Fruit fly (Drosophila melanogaster) whole organism, prepupa: ENCODE data around the gene CG31689.

Source experiments
- CG10631 ChIP-seq: fragments of 200-800 bp; sonication (Bioruptor generic); optimal IDR thresholded peaks from 2 replicates; lab custom pipeline; 2016; ENCODE audit warnings: missing biosample characterization, missing genetic modification characterization
- CG3919 ChIP-seq: fragments of 200-800 bp; sonication (Bioruptor generic); optimal IDR thresholded peaks from 3 replicates; lab custom pipeline; 2016; ENCODE audit warnings: missing biosample characterization, missing genetic modification characterization
- CG4318 ChIP-seq: fragments of 200-800 bp; sonication (Bioruptor generic); optimal IDR thresholded peaks from 3 replicates; lab custom pipeline; 2017; ENCODE audit warnings: missing biosample characterization, mild to moderate bottlenecking, missing genetic modification characterization
- CG6808 ChIP-seq: fragments of 200-800 bp; sonication (Bioruptor generic); optimal IDR thresholded peaks from 3 replicates; lab custom pipeline; 2017; ENCODE audit warnings: missing biosample characterization, missing genetic modification characterization, mild to moderate bottlenecking, moderate library complexity, missing genetic modification reagents
- Gug ChIP-seq: fragments of 200-800 bp; sonication (Bioruptor generic); IDR thresholded peaks from 2 replicates; pipeline ENCODE4 v1.3.6; 2022; ENCODE audit warnings: missing biosample characterization, missing genetic modification characterization
- Hr39 ChIP-seq: fragments of 200-800 bp; sonication (Bioruptor generic); optimal IDR thresholded peaks from 2 replicates; lab custom pipeline; 2016; ENCODE audit warnings: missing biosample characterization, missing genetic modification characterization
- Lpt ChIP-seq: fragments of 200-800 bp; sonication (Bioruptor generic); optimal IDR thresholded peaks from 3 replicates; lab custom pipeline; 2016; ENCODE audit warnings: missing biosample characterization, missing genetic modification characterization
- Met ChIP-seq: fragments of 200-800 bp; sonication (Bioruptor generic); optimal IDR thresholded peaks from 3 replicates; lab custom pipeline; 2016; ENCODE audit warnings: missing biosample characterization, missing genetic modification characterization
- OdsH ChIP-seq: fragments of 200-800 bp; sonication (Bioruptor generic); optimal IDR thresholded peaks from 3 replicates; lab custom pipeline; 2016; ENCODE audit warnings: missing biosample characterization, missing genetic modification characterization
- eg ChIP-seq: fragments of 200-800 bp; sonication (Bioruptor generic); IDR thresholded peaks from 3 replicates; pipeline ENCODE4 v1.3.6; 2022; ENCODE audit warnings: missing biosample characterization, missing genetic modification characterization
- spab ChIP-seq: fragments of 200-800 bp; sonication (Bioruptor generic); optimal IDR thresholded peaks from 2 replicates; lab custom pipeline; 2017; ENCODE audit warnings: missing biosample characterization, mild to moderate bottlenecking, missing genetic modification characterization, missing genetic modification reagents
- svp ChIP-seq: fragments of 200-800 bp; sonication (Bioruptor generic); peaks from one replicate; lab custom pipeline; 2016; ENCODE audit warnings: missing biosample characterization, missing genetic modification characterization
- topi ChIP-seq: fragments of 200-800 bp; sonication (Bioruptor generic); optimal IDR thresholded peaks from 3 replicates; lab custom pipeline; 2016; ENCODE audit warnings: missing biosample characterization, missing genetic modification characterization

DNA sequence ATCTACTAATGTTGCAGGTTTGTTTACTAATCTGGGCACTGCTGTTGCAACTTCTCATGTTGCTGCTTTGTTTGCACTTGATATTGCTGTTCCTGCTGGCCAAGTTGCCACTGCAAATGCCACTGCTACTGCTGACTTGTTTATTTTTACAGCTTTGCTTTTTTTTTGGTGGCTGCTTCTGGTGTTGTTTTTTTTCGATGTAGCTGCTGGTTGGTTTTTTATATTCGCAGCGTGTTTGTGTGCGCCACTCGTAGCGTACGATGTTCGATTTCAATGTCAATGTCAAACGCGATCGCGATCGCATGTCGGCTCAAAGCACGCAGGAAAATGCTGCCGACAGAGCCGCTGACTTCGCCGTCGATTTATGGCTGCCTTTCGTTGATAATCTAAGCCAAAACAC, 2.3 kb downstream of the CG31689 start:
- TF ChIP-seq spab (GFP tag; lab: Kevin White, UChicago), result no peak
- TF ChIP-seq CG6808, result no peak
- TF ChIP-seq topi, result no peak
- no peak for TF ChIP-seq CG10631 (GFP tag; lab: Kevin White, UChicago)
- TF ChIP-seq CG4318 (GFP tag; lab: Kevin White, UChicago), result no peak
- TF ChIP-seq Gug (GFP tag; lab: Robert Waterston, UW), result no peak
- TF ChIP-seq Lpt (GFP tag; lab: Kevin White, UChicago), result no peak
- peak; percentile 46; the same call in 1 of the 3 replicates for TF ChIP-seq eg
- TF ChIP-seq svp, result no peak
- no peak for TF ChIP-seq OdsH (GFP tag; lab: Kevin White, UChicago)
- TF ChIP-seq Met (GFP tag; lab: Kevin White, UChicago), result no peak
- no peak for TF ChIP-seq Hr39 (GFP tag; lab: Kevin White, UChicago)
- TF ChIP-seq CG3919 (GFP tag; lab: Kevin White, UChicago), result no peak
